Fruit fly (Drosophila melanogaster): ENCODE data around the gene Drep4.

The Drep4 gene

DNA sequence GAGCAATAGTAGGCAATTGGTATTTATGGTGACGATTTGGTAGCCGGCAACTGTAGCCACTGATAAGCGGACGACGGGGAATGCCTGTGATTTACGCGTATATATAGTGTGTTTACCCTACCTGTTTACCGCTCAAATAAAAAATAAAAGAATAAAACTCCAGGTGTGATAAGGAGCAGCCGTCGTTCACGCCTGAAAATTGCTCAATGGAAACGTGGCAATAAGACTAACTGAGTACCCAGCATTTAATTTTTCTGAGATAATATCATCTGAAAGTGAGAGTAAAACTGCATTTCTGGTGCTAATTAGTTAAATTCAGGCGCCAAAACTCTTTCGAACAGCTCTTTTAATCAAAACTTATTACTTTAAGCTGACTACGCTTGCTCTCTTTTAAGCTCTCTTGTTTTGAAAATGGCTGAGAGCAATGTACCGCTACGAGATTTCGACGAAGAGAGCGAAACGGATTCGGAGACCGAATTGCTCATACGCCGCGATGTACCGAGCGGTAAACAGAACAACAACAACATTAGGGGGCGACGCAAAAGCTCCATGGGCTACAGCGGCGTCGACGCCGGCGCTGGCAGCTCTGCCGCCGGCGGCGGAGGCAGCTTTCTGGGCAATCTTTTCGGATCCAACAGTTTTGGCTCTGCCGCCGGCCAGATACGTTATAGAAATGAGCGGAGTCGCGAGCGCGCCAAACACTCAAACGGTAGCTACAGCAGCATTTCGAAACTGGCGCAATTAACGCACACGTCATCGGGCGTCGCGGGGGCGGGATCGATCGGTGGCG, 4.2 kb upstream of the Drep4 start (continued):
- TF ChIP-seq CG8319 (GFP tag; optimal IDR thresholded peaks at IDR 0.05) (no peak), CG8119 (GFP tag; IDR thresholded peaks at IDR 0.05) (no peak), ss (GFP tag; optimal IDR thresholded peaks at IDR 0.05) (peak in 1 of 2 experiments; percentile 75), Ets21C (GFP tag; optimal IDR thresholded peaks at IDR 0.05) (no peak), dsx (GFP tag; optimal IDR thresholded peaks at IDR 0.05; ENCODE audit: poor library complexity, severe bottlenecking) (no peak), CG6792 (GFP tag; optimal IDR thresholded peaks at IDR 0.05) (peak; percentile 37), CG32006 (GFP tag; optimal IDR thresholded peaks at IDR 0.05) (peak; percentile 20), salr (GFP tag; optimal IDR thresholded peaks at IDR 0.05) (no peak), fd59A (GFP tag; optimal IDR thresholded peaks at IDR 0.05) (no peak), acj6 (GFP tag; optimal IDR thresholded peaks at IDR 0.05) (no peak), CG6808 (GFP tag; optimal IDR thresholded peaks at IDR 0.05) (peak; percentile 7), Gug (GFP tag; IDR thresholded peaks at IDR 0.05) (no peak), Hr38 (GFP tag; optimal IDR thresholded peaks at IDR 0.05) (no peak), CG6276 (GFP tag; optimal IDR thresholded peaks at IDR 0.05) (no peak)

DNA sequence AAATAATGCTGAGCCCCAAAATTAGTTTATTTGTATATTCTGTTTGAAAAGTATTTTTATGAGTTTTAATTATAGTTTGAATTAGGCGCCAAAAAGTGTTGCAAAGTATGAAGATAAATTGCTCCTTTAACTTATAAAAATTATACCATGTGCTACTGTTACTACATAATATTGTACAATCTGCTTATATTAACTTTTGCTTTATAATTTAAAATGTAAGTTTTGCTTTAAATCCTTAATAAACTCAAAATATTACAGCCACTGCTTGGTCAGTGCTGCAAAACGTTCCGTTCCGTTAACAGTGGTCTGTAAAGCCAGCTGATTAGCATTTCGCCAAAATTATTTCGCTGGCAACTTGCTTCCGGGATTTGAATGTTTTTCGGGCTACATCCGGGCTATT, 3.4 kb upstream of the Drep4 start, which contains the start of gene CG31729:
Gene CG31729 (plus strand): TSS at position 309 of the 400 bp plus-strand sequence.
- TF ChIP-seq eg (GFP tag; IDR thresholded peaks at IDR 0.05), result no peak
- no peak for TF ChIP-seq Ets21C (GFP tag; optimal IDR thresholded peaks at IDR 0.05)
- peak; percentile 18 for TF ChIP-seq Eip75B (GFP tag; optimal IDR thresholded peaks at IDR 0.05)
- TF ChIP-seq Hr39 (GFP tag; optimal IDR thresholded peaks at IDR 0.05), result peak; percentile 28
- no peak for TF ChIP-seq CG11902 (GFP tag; optimal IDR thresholded peaks at IDR 0.05)
- TF ChIP-seq Gug (GFP tag; IDR thresholded peaks at IDR 0.05), result no peak
- peak; percentile 2 for TF ChIP-seq CG10631 (GFP tag; optimal IDR thresholded peaks at IDR 0.05)
- TF ChIP-seq lz (GFP tag; optimal IDR thresholded peaks at IDR 0.05), result peak; percentile 22
- TF ChIP-seq Met (GFP tag; optimal IDR thresholded peaks at IDR 0.05), result peak; percentile 19
- TF ChIP-seq vri (GFP tag; optimal IDR thresholded peaks at IDR 0.05), result no peak
- no peak for TF ChIP-seq CG1621 (tag; optimal IDR thresholded peaks at IDR 0.05)
- TF ChIP-seq OdsH (GFP tag; optimal IDR thresholded peaks at IDR 0.05), result peak; percentile 43
- no peak for TF ChIP-seq CG10669 (GFP tag; optimal IDR thresholded peaks at IDR 0.05)
- no peak for TF ChIP-seq CG3032 (tag; optimal IDR thresholded peaks at IDR 0.05)
- no peak for TF ChIP-seq CG9139 (GFP tag; optimal IDR thresholded peaks at IDR 0.05)
- peak; percentile 51 for TF ChIP-seq topi (GFP tag; optimal IDR thresholded peaks at IDR 0.05)
- TF ChIP-seq spab (GFP tag; optimal IDR thresholded peaks at IDR 0.05), result no peak
- TF ChIP-seq CG8319 (GFP tag; optimal IDR thresholded peaks at IDR 0.05), result peak; percentile 4
- TF ChIP-seq salr (GFP tag; optimal IDR thresholded peaks at IDR 0.05), result no peak
- no peak for TF ChIP-seq CG34406 (GFP tag; optimal IDR thresholded peaks at IDR 0.05)
- TF ChIP-seq CG11762 (GFP tag; optimal IDR thresholded peaks at IDR 0.05; ENCODE audit: insufficient read depth), result no peak
- peak; percentile 5 for TF ChIP-seq Eip93F (GFP tag; optimal IDR thresholded peaks at IDR 0.05)
- peak; percentile 55 for TF ChIP-seq cyc (GFP tag; optimal IDR thresholded peaks at IDR 0.05)
- TF ChIP-seq net (GFP tag; optimal IDR thresholded peaks at IDR 0.05), result no peak
- no peak for TF ChIP-seq Ets96B (tag; optimal IDR thresholded peaks at IDR 0.05)
- TF ChIP-seq CG6854 (GFP tag; optimal IDR thresholded peaks at IDR 0.05), result no peak
- peak; percentile 15 for TF ChIP-seq acj6 (GFP tag; optimal IDR thresholded peaks at IDR 0.05)
- no peak for TF ChIP-seq CG15336 (GFP tag; IDR thresholded peaks at IDR 0.05)
- TF ChIP-seq svp (GFP tag), result no peak
- peak; percentile 61 for TF ChIP-seq CG3919 (GFP tag; optimal IDR thresholded peaks at IDR 0.05)
- TF ChIP-seq ss (GFP tag; optimal IDR thresholded peaks at IDR 0.05), result no peak
- TF ChIP-seq fkh (GFP tag; optimal IDR thresholded peaks at IDR 0.05), result no peak
- peak; percentile 90 for TF ChIP-seq Eip78C (GFP tag)
- TF ChIP-seq CG32006 (GFP tag; optimal IDR thresholded peaks at IDR 0.05), result no peak
- TF ChIP-seq Sox15 (GFP tag; optimal IDR thresholded peaks at IDR 0.05), result no peak
- TF ChIP-seq Hr38 (GFP tag; optimal IDR thresholded peaks at IDR 0.05), result no peak
- no peak for TF ChIP-seq CG6808 (GFP tag; optimal IDR thresholded peaks at IDR 0.05)
- no peak for TF ChIP-seq CG6276 (GFP tag; optimal IDR thresholded peaks at IDR 0.05)
- no peak for TF ChIP-seq Smox (GFP tag; optimal IDR thresholded peaks at IDR 0.05)
- no peak for TF ChIP-seq CG6792 (GFP tag; optimal IDR thresholded peaks at IDR 0.05)
- no peak for TF ChIP-seq CG8119 (GFP tag; IDR thresholded peaks at IDR 0.05)
- no peak for TF ChIP-seq CG6163 (GFP tag; IDR thresholded peaks at IDR 0.05)
- peak; percentile 25 for TF ChIP-seq pdm3 (GFP tag; optimal IDR thresholded peaks at IDR 0.05)
- TF ChIP-seq CG8632 (GFP tag; optimal IDR thresholded peaks at IDR 0.05), result no peak
- no peak for TF ChIP-seq dac (GFP tag; optimal IDR thresholded peaks at IDR 0.05)

All from whole organism, prepupa.